Worm (Caenorhabditis elegans) whole organism, L4/young adult: Measurements from ENCODE around the gene gtap-1.

ENCODE experiments used
- W03F9.2 ChIP-seq: fragments of 150-350 bp; optimal IDR thresholded peaks from 2 replicates; lab custom pipeline; 2014; ENCODE audit warnings: missing biosample characterization, missing genetic modification characterization
- dao-5 ChIP-seq: sonication (generic microtip); optimal IDR thresholded peaks from 2 replicates; lab custom pipeline; 2016; ENCODE audit warnings: missing genotype, missing genetic modification characterization, moderate library complexity, missing compliant biosample characterization

ce11 chrII:5873564-5874070 is 40.6 kb upstream of the gtap-1 start, which contains the start of gene tex-2:
- TF ChIP-seq dao-5 (no peak), W03F9.2 (peak; percentile 23)
